Fruit fly (Drosophila melanogaster): ENCODE results near the gene CG43797.

The CG43797 gene

DNA sequence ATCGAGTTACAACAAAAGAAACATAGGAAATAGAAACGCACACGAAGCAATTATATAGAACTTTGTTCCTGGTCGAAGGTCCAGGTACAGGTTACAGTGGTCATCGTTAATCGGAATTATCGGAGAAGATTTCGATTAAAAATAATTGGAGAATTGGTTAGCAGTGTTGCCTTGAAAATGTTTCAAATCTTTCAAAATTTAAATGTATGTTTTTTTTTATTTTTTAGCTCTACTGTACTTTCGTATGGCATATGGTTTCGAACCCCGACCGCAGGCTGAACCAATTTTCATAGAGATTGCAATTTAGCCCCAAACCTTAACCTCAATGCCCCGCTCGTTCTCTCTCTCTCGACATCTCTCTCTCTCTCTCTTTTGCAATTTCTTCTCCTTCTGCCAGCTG, 28.2 kb downstream of the CG43797 start:
- TF ChIP-seq dac (GFP tag; optimal IDR thresholded peaks at IDR 0.05) (no peak), CG1621 (tag; optimal IDR thresholded peaks at IDR 0.05) (peak; percentile 50), spab (GFP tag; optimal IDR thresholded peaks at IDR 0.05) (peak; percentile 30), acj6 (GFP tag; optimal IDR thresholded peaks at IDR 0.05) (peak; percentile 34), CG16779 (tag; optimal IDR thresholded peaks at IDR 0.05) (peak; percentile 47), salr (GFP tag; optimal IDR thresholded peaks at IDR 0.05) (peak in 1 of 2 experiments; percentile 1), OdsH (GFP tag; optimal IDR thresholded peaks at IDR 0.05) (peak; percentile 18), eg (GFP tag; IDR thresholded peaks at IDR 0.05) (peak; percentile 43; the same call in 1 of the 3 replicates), vri (GFP tag; optimal IDR thresholded peaks at IDR 0.05) (no peak), CG10669 (GFP tag; optimal IDR thresholded peaks at IDR 0.05) (peak; percentile 49), Smox (GFP tag; optimal IDR thresholded peaks at IDR 0.05) (peak; percentile 9), fd59A (GFP tag; optimal IDR thresholded peaks at IDR 0.05) (peak; percentile 34), CG6163 (GFP tag; IDR thresholded peaks at IDR 0.05) (peak; percentile 78), fd85E (GFP tag; optimal IDR thresholded peaks at IDR 0.05) (no peak), Eip78C (GFP tag) (peak; percentile 84), achi (GFP tag; optimal IDR thresholded peaks at IDR 0.05) (peak; percentile 50), lz (GFP tag; optimal IDR thresholded peaks at IDR 0.05) (peak; percentile 46), CG10631 (GFP tag; optimal IDR thresholded peaks at IDR 0.05) (peak; percentile 71), CG8119 (GFP tag; IDR thresholded peaks at IDR 0.05) (peak; percentile 61; the same call in 2 of the 3 replicates), Eip75B (GFP tag; optimal IDR thresholded peaks at IDR 0.05) (peak; percentile 72), ss (GFP tag; optimal IDR thresholded peaks at IDR 0.05) (no peak), Gug (GFP tag; IDR thresholded peaks at IDR 0.05) (peak; percentile 52), CG32006 (GFP tag; optimal IDR thresholded peaks at IDR 0.05) (peak; percentile 28), esn (GFP tag; optimal IDR thresholded peaks at IDR 0.05) (peak; percentile 35), CG3032 (tag; optimal IDR thresholded peaks at IDR 0.05) (peak; percentile 36), CG31627 (GFP tag; optimal IDR thresholded peaks at IDR 0.05) (no peak), Hr4 (GFP tag; optimal IDR thresholded peaks at IDR 0.05) (no peak), CG15336 (GFP tag; IDR thresholded peaks at IDR 0.05) (peak; percentile 69), Sox14 (GFP tag; optimal IDR thresholded peaks at IDR 0.05) (peak; percentile 75), topi (GFP tag; optimal IDR thresholded peaks at IDR 0.05) (peak; percentile 5), Ets96B (tag; optimal IDR thresholded peaks at IDR 0.05) (peak; percentile 64), Met (GFP tag; optimal IDR thresholded peaks at IDR 0.05) (peak; percentile 2), CG4318 (GFP tag; optimal IDR thresholded peaks at IDR 0.05) (no peak), Hr39 (GFP tag; optimal IDR thresholded peaks at IDR 0.05) (peak; percentile 6), CG3919 (GFP tag; optimal IDR thresholded peaks at IDR 0.05) (peak; percentile 56), dsx (GFP tag; optimal IDR thresholded peaks at IDR 0.05; ENCODE audit: poor library complexity, severe bottlenecking) (peak; percentile 30), Sox102F (GFP tag; optimal IDR thresholded peaks at IDR 0.05) (peak; percentile 41), CG34406 (GFP tag; optimal IDR thresholded peaks at IDR 0.05) (peak; percentile 11), svp (GFP tag) (peak; percentile 60), CG6276 (GFP tag; optimal IDR thresholded peaks at IDR 0.05) (no peak), cyc (GFP tag; optimal IDR thresholded peaks at IDR 0.05) (no peak)

- no peak for TF ChIP-seq fd85E (GFP tag; optimal IDR thresholded peaks at IDR 0.05)
- TF ChIP-seq esn (GFP tag; optimal IDR thresholded peaks at IDR 0.05): peak; percentile 1
- no peak for TF ChIP-seq CG11902 (GFP tag; optimal IDR thresholded peaks at IDR 0.05)
- TF ChIP-seq CG6163 (GFP tag; IDR thresholded peaks at IDR 0.05): peak; percentile 71
- TF ChIP-seq CG8319 (GFP tag; optimal IDR thresholded peaks at IDR 0.05): no peak
- TF ChIP-seq Sox14 (GFP tag; optimal IDR thresholded peaks at IDR 0.05): no peak
- no peak for TF ChIP-seq Ets21C (GFP tag; optimal IDR thresholded peaks at IDR 0.05)
- no peak for TF ChIP-seq Eip93F (GFP tag; optimal IDR thresholded peaks at IDR 0.05)
- TF ChIP-seq salr (GFP tag; optimal IDR thresholded peaks at IDR 0.05): no peak
- no peak for TF ChIP-seq CG15336 (GFP tag; IDR thresholded peaks at IDR 0.05)
- TF ChIP-seq OdsH (GFP tag; optimal IDR thresholded peaks at IDR 0.05): no peak
- no peak for TF ChIP-seq eg (GFP tag; IDR thresholded peaks at IDR 0.05)
- peak; percentile 16 for TF ChIP-seq Eip78C (GFP tag)
- no peak for TF ChIP-seq net (GFP tag; optimal IDR thresholded peaks at IDR 0.05)
- no peak for TF ChIP-seq CG1621 (tag; optimal IDR thresholded peaks at IDR 0.05)
- TF ChIP-seq CG16779 (tag; optimal IDR thresholded peaks at IDR 0.05): no peak
- no peak for TF ChIP-seq CG31627 (GFP tag; optimal IDR thresholded peaks at IDR 0.05)
- no peak for TF ChIP-seq CG6854 (GFP tag; optimal IDR thresholded peaks at IDR 0.05)
- no peak for TF ChIP-seq dsx (GFP tag; optimal IDR thresholded peaks at IDR 0.05; ENCODE audit: poor library complexity, severe bottlenecking)
- TF ChIP-seq topi (GFP tag; optimal IDR thresholded peaks at IDR 0.05): no peak
- TF ChIP-seq CG3919 (GFP tag; optimal IDR thresholded peaks at IDR 0.05): no peak
Observed at dm6 chr2L:4028697-4029096, 28.9 kb downstream of the CG43797 start.
